Worm (Caenorhabditis elegans): ENCODE data around the gene ucr-2.3.

- TF ChIP-seq lin-32 (GFP tag; optimal IDR thresholded peaks at IDR 0.05) (no peak), elt-1 (tag; optimal IDR thresholded peaks at IDR 0.05; ENCODE audit: borderline replicate concordance, insufficient read depth) (peak; percentile 17), mls-2 (tag; optimal IDR thresholded peaks at IDR 0.05) (no peak), lsy-2 (tag; optimal IDR thresholded peaks at IDR 0.05) (no peak), ces-1 (GFP tag; optimal IDR thresholded peaks at IDR 0.05) (peak; percentile 58), ceh-39 (tag; optimal IDR thresholded peaks at IDR 0.05) (no peak), lin-13 (tag; optimal IDR thresholded peaks at IDR 0.05) (no peak), mep-1 (tag; optimal IDR thresholded peaks at IDR 0.05) (no peak), elt-3 (tag; optimal IDR thresholded peaks at IDR 0.05) (no peak), nhr-76 (tag; optimal IDR thresholded peaks at IDR 0.05) (no peak), sptf-1 (tag; optimal IDR thresholded peaks at IDR 0.05) (no peak), M03D4.4 (tag; optimal IDR thresholded peaks at IDR 0.05) (no peak), nhr-28 (tag; optimal IDR thresholded peaks at IDR 0.05) (no peak)
Measured at ce11 chrIII:845485-845884, 34.2 kb upstream of the ucr-2.3 start, which contains the start of gene K02F3.2.

Data from whole organism, mixed stage, embryonic.